In genomic region chr3R:6350755-6351154, dm6 we compare ENCODE assay signal across 3 fruit fly cellular contexts.
TF ChIP-seq lines count a peak whose summit lies in the region.

Gene Pak, plus strand, starts transcription at chr3R:6350896.

- TF ChIP-seq CTCF in whole organism, embryonic (GFP tag; optimal IDR thresholded peaks at IDR 0.05; lab: Kevin White, UChicago): peak; percentile 15

TF ChIP-seq in whole organism, embryonic, 481 proteins besides CTCF, POLR2A, EP300 and RAD21 (continues in another document):
- TF ChIP-seq HLHmδ (GFP tag; optimal IDR thresholded peaks at IDR 0.05; lab: Kevin White, UChicago) (no peak), Usf (GFP tag; optimal IDR thresholded peaks at IDR 0.05; lab: Kevin White, UChicago) (no peak), ind (GFP tag; optimal IDR thresholded peaks at IDR 0.05; lab: Kevin White, UChicago) (no peak), pan (optimal IDR thresholded peaks at IDR 0.05; lab: Kevin White, UChicago) (no peak), pan (GFP tag; optimal IDR thresholded peaks at IDR 0.05 in 1 of 2, IDR thresholded peaks at IDR 0.05 in 1 of 2) (no peak), CG1792 (GFP tag; optimal IDR thresholded peaks at IDR 0.05; lab: Kevin White, UChicago) (no peak), CG11504 (tag; optimal IDR thresholded peaks at IDR 0.05; lab: Kevin White, UChicago) (peak; percentile 4), mirr (GFP tag; optimal IDR thresholded peaks at IDR 0.05; lab: Kevin White, UChicago) (no peak), CG6854 (GFP tag; optimal IDR thresholded peaks at IDR 0.05; lab: Kevin White, UChicago) (no peak), trem (tag; optimal IDR thresholded peaks at IDR 0.05; lab: Kevin White, UChicago) (peak; percentile 54), Atf-2 (GFP tag; optimal IDR thresholded peaks at IDR 0.05; lab: Kevin White, UChicago) (no peak), ham (GFP tag; IDR thresholded peaks at IDR 0.05; lab: Robert Waterston, UW) (no peak), HmgD (GFP tag; optimal IDR thresholded peaks at IDR 0.05; lab: Kevin White, UChicago) (no peak), CG42726 (GFP tag; IDR thresholded peaks at IDR 0.05; lab: Robert Waterston, UW; ENCODE audit: partially characterized antibody) (peak; percentile 95), pros (GFP tag; optimal IDR thresholded peaks at IDR 0.05; lab: Kevin White, UChicago) (no peak), CG13424 (tag; optimal IDR thresholded peaks at IDR 0.05; lab: Kevin White, UChicago) (no peak), salm (tag; optimal IDR thresholded peaks at IDR 0.05; lab: Kevin White, UChicago) (no peak), Gsc (GFP tag; IDR thresholded peaks at IDR 0.05; lab: Robert Waterston, UW) (no peak), chif (GFP tag; optimal IDR thresholded peaks at IDR 0.05; lab: Kevin White, UChicago) (no peak), slp2 (GFP tag; optimal IDR thresholded peaks at IDR 0.05; lab: Kevin White, UChicago) (no peak), CG4820 (GFP tag; optimal IDR thresholded peaks at IDR 0.05; lab: Kevin White, UChicago) (no peak), lola (GFP tag; optimal IDR thresholded peaks at IDR 0.05; lab: Kevin White, UChicago) (no peak), CG13287 (GFP tag; IDR thresholded peaks at IDR 0.05; lab: Robert Waterston, UW; ENCODE audit: partially characterized antibody) (peak; percentile 95), CG9437 (GFP tag; optimal IDR thresholded peaks at IDR 0.05; lab: Kevin White, UChicago) (no peak), gcm2 (GFP tag; optimal IDR thresholded peaks at IDR 0.05; lab: Kevin White, UChicago) (no peak), NfI (GFP tag; optimal IDR thresholded peaks at IDR 0.05; lab: Kevin White, UChicago) (no peak), CG12769 (tag; optimal IDR thresholded peaks at IDR 0.05; lab: Kevin White, UChicago) (no peak), gsb (GFP tag; IDR thresholded peaks at IDR 0.05; lab: Robert Waterston, UW) (no peak), CG12299 (tag; optimal IDR thresholded peaks at IDR 0.05; lab: Kevin White, UChicago) (no peak), CG12104 (GFP tag; optimal IDR thresholded peaks at IDR 0.05; lab: Kevin White, UChicago) (no peak), Hr51 (GFP tag; optimal IDR thresholded peaks at IDR 0.05; lab: Kevin White, UChicago) (no peak), CG17186 (GFP tag; optimal IDR thresholded peaks at IDR 0.05; lab: Kevin White, UChicago) (peak; percentile 25)

TF ChIP-seq in whole organism, prepupa, 60 proteins besides CTCF, POLR2A, EP300 and RAD21:
- TF ChIP-seq Lpt (GFP tag; optimal IDR thresholded peaks at IDR 0.05; lab: Kevin White, UChicago): no peak
- no peak for TF ChIP-seq CG34406 (GFP tag; optimal IDR thresholded peaks at IDR 0.05; lab: Kevin White, UChicago)
- no peak for TF ChIP-seq net (GFP tag; optimal IDR thresholded peaks at IDR 0.05; lab: Kevin White, UChicago)
- no peak for TF ChIP-seq pdm3 (GFP tag; optimal IDR thresholded peaks at IDR 0.05; lab: Kevin White, UChicago)
- peak; percentile 10 for TF ChIP-seq CG31627 (GFP tag; optimal IDR thresholded peaks at IDR 0.05; lab: Kevin White, UChicago)
- TF ChIP-seq Eip75B (GFP tag; optimal IDR thresholded peaks at IDR 0.05; lab: Kevin White, UChicago): no peak
- TF ChIP-seq CG15336 (GFP tag; IDR thresholded peaks at IDR 0.05; lab: Robert Waterston, UW): no peak
- TF ChIP-seq topi (GFP tag; optimal IDR thresholded peaks at IDR 0.05; lab: Kevin White, UChicago): peak; percentile 19
- TF ChIP-seq CG3919 (GFP tag; optimal IDR thresholded peaks at IDR 0.05; lab: Kevin White, UChicago): no peak
- TF ChIP-seq CG1621 (tag; optimal IDR thresholded peaks at IDR 0.05; lab: Kevin White, UChicago): no peak
- TF ChIP-seq achi (GFP tag; optimal IDR thresholded peaks at IDR 0.05; lab: Kevin White, UChicago): peak; percentile 3
- no peak for TF ChIP-seq lz (GFP tag; optimal IDR thresholded peaks at IDR 0.05; lab: Kevin White, UChicago)
- no peak for TF ChIP-seq Hr38 (GFP tag; optimal IDR thresholded peaks at IDR 0.05; lab: Kevin White, UChicago)
- no peak for TF ChIP-seq Hr39 (GFP tag; optimal IDR thresholded peaks at IDR 0.05; lab: Kevin White, UChicago)
- peak; percentile 70 for TF ChIP-seq dsx (GFP tag; optimal IDR thresholded peaks at IDR 0.05; lab: Kevin White, UChicago; ENCODE audit: poor library complexity, severe bottlenecking)
- TF ChIP-seq CG11294 (GFP tag; IDR thresholded peaks at IDR 0.05; lab: Robert Waterston, UW): no peak
- no peak for TF ChIP-seq CG11762 (GFP tag; optimal IDR thresholded peaks at IDR 0.05; lab: Kevin White, UChicago; ENCODE audit: insufficient read depth)
- no peak for TF ChIP-seq Gug (GFP tag; IDR thresholded peaks at IDR 0.05; lab: Robert Waterston, UW)
- TF ChIP-seq CG10669 (GFP tag; optimal IDR thresholded peaks at IDR 0.05; lab: Kevin White, UChicago): no peak
- no peak for TF ChIP-seq salr (GFP tag; optimal IDR thresholded peaks at IDR 0.05; lab: Kevin White, UChicago)

TF ChIP-seq in whole organism, wandering third instar larva, 38 proteins besides CTCF, POLR2A, EP300 and RAD21:
- TF ChIP-seq br (GFP tag; optimal IDR thresholded peaks at IDR 0.05; lab: Kevin White, UChicago) (no peak), rgr (GFP tag; optimal IDR thresholded peaks at IDR 0.05; lab: Kevin White, UChicago) (no peak), dl (GFP tag; optimal IDR thresholded peaks at IDR 0.05; lab: Kevin White, UChicago; ENCODE audit: insufficient read depth in 1 of 2, partially characterized antibody in 2 of 2) (no peak), ey (GFP tag; optimal IDR thresholded peaks at IDR 0.05; lab: Kevin White, UChicago) (no peak), GATAd (GFP tag; optimal IDR thresholded peaks at IDR 0.05; lab: Kevin White, UChicago) (peak; percentile 15), CrebA (GFP tag; optimal IDR thresholded peaks at IDR 0.05; lab: Kevin White, UChicago; ENCODE audit: borderline replicate concordance) (no peak), woc (GFP tag; optimal IDR thresholded peaks at IDR 0.05; lab: Kevin White, UChicago) (peak; percentile 42), Hnf4 (GFP tag; optimal IDR thresholded peaks at IDR 0.05; lab: Kevin White, UChicago) (peak; percentile 29), Hr83 (GFP tag; optimal IDR thresholded peaks at IDR 0.05; lab: Kevin White, UChicago; ENCODE audit: poor library complexity, severe bottlenecking) (peak; percentile 91), CG32264 (GFP tag; optimal IDR thresholded peaks at IDR 0.05; lab: Kevin White, UChicago) (no peak)
TF ChIP-seq in whole organism, wandering third instar larva: peak in this region for 4.
